Fruit fly (Drosophila melanogaster) whole organism, embryonic: Measurements from ENCODE around the gene CG6470.
A peak's percentile ranks its signal among the peaks of the same experiment; 100 is the strongest.

ENCODE experiments used
- Antp ChIP-seq: fragments of 200-800 bp; sonication (Bioruptor generic); optimal IDR thresholded peaks from 3 replicates; lab custom pipeline; 2016; ENCODE audit warnings: missing biosample characterization, missing genetic modification characterization
- CG10209 ChIP-seq: fragments of 200-800 bp; sonication (Bioruptor generic); optimal IDR thresholded peaks from 3 replicates; lab custom pipeline; 2017; ENCODE audit warnings: missing biosample characterization, mild to moderate bottlenecking, missing genetic modification characterization, missing genetic modification reagents
- CG10267 ChIP-seq: fragments of 200-800 bp; sonication (Bioruptor generic); optimal IDR thresholded peaks from 2 replicates; lab custom pipeline; 2018; ENCODE audit warnings: missing biosample characterization, mild to moderate bottlenecking, missing genetic modification characterization, moderate library complexity
- CG10565 ChIP-seq: fragments of 200-800 bp; sonication (Bioruptor generic); optimal IDR thresholded peaks from 3 replicates; lab custom pipeline; 2016; ENCODE audit warnings: missing biosample characterization, mild to moderate bottlenecking, missing genetic modification characterization
- CG11085 ChIP-seq: fragments of 200-800 bp; sonication (Bioruptor generic); IDR thresholded peaks from 2 replicates; pipeline ENCODE4 v1.3.6; 2022; ENCODE audit warnings: missing biosample characterization, missing genetic modification characterization
- CG12155 ChIP-seq: fragments of 200-800 bp; sonication (Bioruptor generic); optimal IDR thresholded peaks from 3 replicates; lab custom pipeline; 2016; ENCODE audit warnings: missing biosample characterization, missing genetic modification characterization
- CG13424 ChIP-seq: fragments of 200-800 bp; sonication (Bioruptor generic); optimal IDR thresholded peaks from 2 replicates; lab custom pipeline; 2019; ENCODE audit warnings: missing biosample characterization, mild to moderate bottlenecking, missing genetic modification characterization, moderate library complexity
- CG13775 ChIP-seq: fragments of 200-800 bp; sonication (Bioruptor generic); optimal IDR thresholded peaks from 3 replicates; lab custom pipeline; 2017; ENCODE audit warnings: missing biosample characterization, mild to moderate bottlenecking, missing genetic modification characterization
- CG14441 ChIP-seq: fragments of 200-800 bp; sonication (Bioruptor generic); IDR thresholded peaks from 2 replicates; pipeline ENCODE4 v1.3.6; 2022; ENCODE audit warnings: missing biosample characterization, missing genetic modification characterization
- CG16863 ChIP-seq: fragments of 200-800 bp; sonication (Bioruptor generic); optimal IDR thresholded peaks from 3 replicates; lab custom pipeline; 2016; ENCODE audit warnings: missing biosample characterization, missing genetic modification characterization
- CG17568 ChIP-seq: fragments of 200-800 bp; sonication (Bioruptor generic); optimal IDR thresholded peaks from 2 replicates; lab custom pipeline; 2018; ENCODE audit warnings: missing biosample characterization, mild to moderate bottlenecking, missing genetic modification characterization, moderate library complexity
- CG1792 ChIP-seq: fragments of 200-800 bp; sonication (Bioruptor generic); optimal IDR thresholded peaks from 2 replicates; lab custom pipeline; 2016; ENCODE audit warnings: missing biosample characterization, missing genetic modification characterization
- CG30403 ChIP-seq: fragments of 200-800 bp; sonication (Bioruptor generic); optimal IDR thresholded peaks from 3 replicates; lab custom pipeline; 2016; ENCODE audit warnings: missing biosample characterization, missing genetic modification characterization
- CG3407 ChIP-seq: fragments of 200-800 bp; sonication (Bioruptor generic); optimal IDR thresholded peaks from 2 replicates; lab custom pipeline; 2018; ENCODE audit warnings: missing biosample characterization, mild to moderate bottlenecking, missing genetic modification characterization
- CG3847 ChIP-seq: fragments of 200-800 bp; sonication (Bioruptor generic); IDR thresholded peaks from 2 replicates; pipeline ENCODE4 v1.3.6; 2022; ENCODE audit warnings: missing biosample characterization, missing genetic modification characterization
- CG4617 ChIP-seq: fragments of 200-800 bp; sonication (Bioruptor generic); optimal IDR thresholded peaks from 3 replicates; lab custom pipeline; 2016; ENCODE audit warnings: missing biosample characterization, missing genetic modification characterization, borderline replicate concordance
- CG7745 ChIP-seq: fragments of 200-800 bp; sonication (Bioruptor generic); optimal IDR thresholded peaks from 2 replicates; lab custom pipeline; 2018; ENCODE audit warnings: missing biosample characterization, mild to moderate bottlenecking, missing genetic modification characterization, moderate library complexity
- CG7839 ChIP-seq: fragments of 200-800 bp; sonication (Bioruptor generic); optimal IDR thresholded peaks from 3 replicates; lab custom pipeline; 2018; ENCODE audit warnings: missing biosample characterization, mild to moderate bottlenecking, missing genetic modification characterization, moderate library complexity
- CG8478 ChIP-seq: fragments of >200 bp; optimal IDR thresholded peaks from 2 replicates; lab custom pipeline; 2018
- CG8944 ChIP-seq: fragments of 200-800 bp; sonication (Bioruptor generic); optimal IDR thresholded peaks from 3 replicates; lab custom pipeline; 2016; ENCODE audit warnings: missing biosample characterization, missing genetic modification characterization
- CG9797 ChIP-seq: fragments of 200-800 bp; sonication (Bioruptor generic); optimal IDR thresholded peaks from 3 replicates; lab custom pipeline; 2018; ENCODE audit warnings: missing biosample characterization, mild to moderate bottlenecking, missing genetic modification characterization
- CG9817 ChIP-seq: fragments of 200-800 bp; sonication (Bioruptor generic); optimal IDR thresholded peaks from 2 replicates; lab custom pipeline; 2018; ENCODE audit warnings: missing biosample characterization, mild to moderate bottlenecking, missing genetic modification characterization, moderate library complexity
- CoRest ChIP-seq: fragments of 200-800 bp; sonication (Bioruptor generic); optimal IDR thresholded peaks from 3 replicates; lab custom pipeline; 2018; ENCODE audit warnings: missing biosample characterization, mild to moderate bottlenecking, missing genetic modification characterization, moderate library complexity
- Dip2 ChIP-seq: fragments of 200-800 bp; sonication (Bioruptor generic); IDR thresholded peaks from 2 replicates; pipeline ENCODE4 v1.3.6; 2022; ENCODE audit warnings: missing biosample characterization, missing genetic modification characterization
- ERR ChIP-seq: fragments of 200-800 bp; sonication (Bioruptor generic); optimal IDR thresholded peaks from 2 replicates; lab custom pipeline; 2016; ENCODE audit warnings: missing biosample characterization, missing genetic modification characterization
- Ets65A ChIP-seq: fragments of 200-800 bp; sonication (Bioruptor generic); peaks from one replicate; lab custom pipeline; 2016; ENCODE audit warnings: missing biosample characterization, missing genetic modification characterization
- Fer1 ChIP-seq: fragments of 200-800 bp; sonication (Bioruptor generic); optimal IDR thresholded peaks from 2 replicates; lab custom pipeline; 2017; ENCODE audit warnings: missing biosample characterization, mild to moderate bottlenecking, missing genetic modification characterization
- H2.0 ChIP-seq: fragments of 200-800 bp; sonication (Bioruptor generic); IDR thresholded peaks from 2 replicates; pipeline ENCODE4 v1.3.6; 2022; ENCODE audit warnings: missing biosample characterization, missing genetic modification characterization
- HLH4C ChIP-seq: fragments of 200-800 bp; sonication (Bioruptor generic); IDR thresholded peaks from 3 replicates; pipeline ENCODE4 v1.3.6; 2022; ENCODE audit warnings: missing biosample characterization, missing genetic modification characterization; ENCODE audit not compliant: partially characterized antibody
- Lhr ChIP-seq: fragments of 200-800 bp; sonication (Bioruptor generic); optimal IDR thresholded peaks from 3 replicates; lab custom pipeline; 2017; ENCODE audit warnings: mild to moderate bottlenecking, missing biosample characterization, missing genetic modification reagents, missing genetic modification characterization
- Rfx ChIP-seq: fragments of 200-800 bp; sonication (Bioruptor generic); IDR thresholded peaks from 2 replicates; pipeline ENCODE4 v1.3.6; 2022; ENCODE audit warnings: missing biosample characterization, missing genetic modification characterization
- Six4 ChIP-seq: fragments of 200-800 bp; sonication (Bioruptor generic); optimal IDR thresholded peaks from 2 replicates; lab custom pipeline; 2016; ENCODE audit warnings: missing biosample characterization, missing genetic modification characterization
- Ssrp ChIP-seq: fragments of 200-800 bp; sonication (Bioruptor generic); optimal IDR thresholded peaks from 2 replicates; lab custom pipeline; 2018; ENCODE audit warnings: missing biosample characterization, mild to moderate bottlenecking, missing genetic modification characterization, moderate library complexity
- Xrp1 ChIP-seq: fragments of 200-800 bp; sonication (Bioruptor generic); IDR thresholded peaks from 2 replicates; pipeline ENCODE4 v1.3.6; 2022; ENCODE audit warnings: missing biosample characterization, missing genetic modification characterization
- aop ChIP-seq: fragments of 200-800 bp; sonication (Bioruptor generic); IDR thresholded peaks from 2 replicates; pipeline ENCODE4 v1.3.6; 2022; ENCODE audit warnings: missing biosample characterization, missing genetic modification characterization
- bbx ChIP-seq: fragments of 200-800 bp; sonication (Bioruptor generic); IDR thresholded peaks from 2 replicates; pipeline ENCODE4 v1.3.6; 2022; ENCODE audit warnings: missing biosample characterization, missing genetic modification characterization; ENCODE audit not compliant: partially characterized antibody
- chn ChIP-seq: fragments of 200-800 bp; sonication (Bioruptor generic); optimal IDR thresholded peaks from 2 replicates; lab custom pipeline; 2016; ENCODE audit warnings: missing biosample characterization, missing genetic modification characterization
- ci ChIP-seq: fragments of 200-800 bp; sonication (Bioruptor generic); IDR thresholded peaks from 3 replicates; pipeline ENCODE4 v1.3.6; 2022; ENCODE audit warnings: missing biosample characterization, missing genetic modification characterization
- croc ChIP-seq: fragments of 200-800 bp; sonication (Bioruptor generic); conservative IDR thresholded peaks from 3 replicates; pipeline ENCODE4 v1.3.6; 2022; ENCODE audit warnings: missing biosample characterization, missing genetic modification characterization
- crol ChIP-seq: fragments of 200-800 bp; sonication (Bioruptor generic); IDR thresholded peaks from 2 replicates; pipeline ENCODE4 v1.3.6; 2022; ENCODE audit warnings: missing biosample characterization, missing genetic modification characterization
- dm ChIP-seq: fragments of 200-800 bp; sonication (Bioruptor generic); optimal IDR thresholded peaks from 3 replicates; lab custom pipeline; 2016; ENCODE audit warnings: missing biosample characterization, missing genetic modification characterization
- gro ChIP-seq: fragments of 200-800 bp; sonication (Bioruptor generic); optimal IDR thresholded peaks from 2 replicates; lab custom pipeline; 2016; ENCODE audit warnings: missing biosample characterization, missing genetic modification characterization
- gsb ChIP-seq: fragments of 200-800 bp; sonication (Bioruptor generic); IDR thresholded peaks from 2 replicates; pipeline ENCODE4 v1.3.6; 2022; ENCODE audit warnings: missing biosample characterization, missing genetic modification characterization
- gsb-n ChIP-seq: fragments of 200-800 bp; sonication (Bioruptor generic); optimal IDR thresholded peaks from 3 replicates; lab custom pipeline; 2018; ENCODE audit warnings: missing biosample characterization, mild to moderate bottlenecking, missing genetic modification characterization
- gt ChIP-seq: fragments of 200-800 bp; sonication (Bioruptor generic); IDR thresholded peaks from 2 replicates; pipeline ENCODE4 v1.3.6; 2022; ENCODE audit warnings: missing biosample characterization, missing genetic modification characterization
- knrl ChIP-seq: fragments of 200-800 bp; sonication (Bioruptor generic); IDR thresholded peaks from 3 replicates; pipeline ENCODE4 v1.3.6; 2022; ENCODE audit warnings: missing biosample characterization, missing genetic modification characterization; ENCODE audit not compliant: partially characterized antibody
- mam ChIP-seq: fragments of 200-800 bp; sonication (Bioruptor generic); optimal IDR thresholded peaks from 3 replicates; lab custom pipeline; 2016; ENCODE audit warnings: missing biosample characterization, missing genetic modification characterization
- nerfin-2 ChIP-seq: fragments of 200-800 bp; sonication (Bioruptor generic); IDR thresholded peaks from 2 replicates; pipeline ENCODE4 v1.3.6; 2022; ENCODE audit warnings: missing biosample characterization, missing genetic modification characterization; ENCODE audit not compliant: partially characterized antibody
- row ChIP-seq: fragments of 200-800 bp; sonication (Bioruptor generic); IDR thresholded peaks from 3 replicates; pipeline ENCODE4 v1.3.6; 2022; ENCODE audit warnings: missing biosample characterization, missing genetic modification characterization
- run ChIP-seq: fragments of 200-800 bp; sonication (Bioruptor generic); optimal IDR thresholded peaks from 3 replicates; lab custom pipeline; 2018; ENCODE audit warnings: missing biosample characterization, mild to moderate bottlenecking, missing genetic modification characterization
- unpg ChIP-seq: fragments of 200-800 bp; sonication (Bioruptor generic); optimal IDR thresholded peaks from 3 replicates; lab custom pipeline; 2018; ENCODE audit warnings: missing biosample characterization, mild to moderate bottlenecking, missing genetic modification characterization, moderate library complexity
- zfh1 ChIP-seq: fragments of 200-800 bp; sonication (Bioruptor generic); IDR thresholded peaks from 3 replicates; pipeline ENCODE4 v1.3.6; 2022; ENCODE audit warnings: missing biosample characterization, missing genetic modification characterization

The CG6470 gene

DNA sequence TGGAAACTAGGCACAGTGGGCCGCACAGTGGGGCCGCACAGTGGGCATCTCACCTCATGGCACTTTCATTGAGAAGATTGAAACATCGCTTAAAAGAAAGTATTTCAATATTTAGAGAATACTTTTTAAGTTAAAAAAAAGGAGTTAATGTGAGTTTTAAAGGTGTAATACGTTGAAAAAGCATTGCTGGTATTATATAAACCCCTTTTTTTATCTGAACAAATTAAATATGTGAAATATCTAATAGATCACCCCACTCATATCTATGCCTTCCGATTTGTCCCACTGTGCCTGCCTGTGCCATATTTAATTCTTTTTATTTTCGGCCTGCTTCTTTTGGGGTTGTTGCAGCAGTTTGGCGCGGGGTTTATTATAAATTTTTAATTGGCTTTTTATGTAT, 18.6 kb upstream of the CG6470 start (continued):
- TF ChIP-seq CG10209 (no peak), Rfx (GFP tag; lab: Robert Waterston, UW) (no peak), gsb-n (peak; percentile 33), Fer1 (GFP tag; lab: Kevin White, UChicago) (no peak), unpg (GFP tag; lab: Kevin White, UChicago) (peak; percentile 34), run (tag; lab: Kevin White, UChicago) (no peak), Ets65A (GFP tag; lab: Kevin White, UChicago) (peak; percentile 93), HLH4C (GFP tag; lab: Robert Waterston, UW) (no peak), aop (GFP tag; lab: Robert Waterston, UW) (no peak), ci (GFP tag; lab: Robert Waterston, UW) (peak; percentile 43; the same call in 2 of the 3 replicates), CG7745 (no peak), CG14441 (GFP tag; lab: Robert Waterston, UW) (no peak), CG16863 (GFP tag; lab: Kevin White, UChicago) (no peak), row (peak; percentile 53), CG13775 (GFP tag; lab: Kevin White, UChicago) (no peak), CG4617 (no peak), CG10565 (GFP tag; lab: Kevin White, UChicago) (no peak), CG3847 (GFP tag; lab: Robert Waterston, UW) (0 out of 2 replicates have a peak, but pooled peaks have one; percentile 18), CoRest (tag; lab: Kevin White, UChicago) (peak; percentile 46), CG11085 (no peak), Dip2 (GFP tag; lab: Robert Waterston, UW) (no peak), zfh1 (peak; percentile 17; the same call in 1 of the 3 replicates), Lhr (GFP tag; lab: Kevin White, UChicago) (peak; percentile 11), CG3407 (GFP tag; lab: Kevin White, UChicago) (peak; percentile 44), H2.0 (GFP tag; lab: Robert Waterston, UW) (no peak), ERR (GFP tag; lab: Kevin White, UChicago) (no peak), Ssrp (peak; percentile 65), CG8478 (lab: Kevin White, UChicago) (no peak), knrl (GFP tag; lab: Robert Waterston, UW) (no peak), Six4 (no peak), CG7839 (tag; lab: Kevin White, UChicago) (peak; percentile 59), chn (peak; percentile 20), mam (no peak), gro (no peak), gt (no peak), bbx (no peak), Antp (GFP tag; lab: Kevin White, UChicago) (no peak), CG1792 (GFP tag; lab: Kevin White, UChicago) (no peak), CG30403 (GFP tag; lab: Kevin White, UChicago) (peak; percentile 14), CG12155 (GFP tag; lab: Kevin White, UChicago) (no peak), nerfin-2 (GFP tag; lab: Robert Waterston, UW) (no peak), CG17568 (no peak), CG8944 (GFP tag; lab: Kevin White, UChicago) (no peak), Xrp1 (GFP tag; lab: Robert Waterston, UW) (peak; percentile 41; the same call in 1 of the 2 replicates), dm (GFP tag; lab: Kevin White, UChicago) (no peak), croc (GFP tag; lab: Robert Waterston, UW) (peak; percentile 34; the same call in 1 of the 3 replicates), CG9797 (GFP tag; lab: Kevin White, UChicago) (no peak), CG10267 (no peak), gsb (GFP tag; lab: Robert Waterston, UW) (no peak), CG13424 (tag; lab: Kevin White, UChicago) (peak; percentile 14), CG9817 (tag; lab: Kevin White, UChicago) (no peak), crol (GFP tag; lab: Robert Waterston, UW) (0 out of 2 replicates have a peak, but pooled peaks have one; percentile 22)
